Fruit fly (Drosophila melanogaster) whole organism, embryonic: Measurements from ENCODE around the gene CG7362.

Source experiments
- CG10274 ChIP-seq: fragments of 200-800 bp; sonication (Bioruptor generic); optimal IDR thresholded peaks from 3 replicates; lab custom pipeline; 2017; ENCODE audit warnings: missing biosample characterization, mild to moderate bottlenecking, missing genetic modification characterization
- CG12071 ChIP-seq: fragments of 200-800 bp; sonication (Bioruptor generic); optimal IDR thresholded peaks from 3 replicates; lab custom pipeline; 2018; ENCODE audit warnings: missing biosample characterization, mild to moderate bottlenecking, missing genetic modification characterization
- CG12769 ChIP-seq: fragments of 200-800 bp; sonication (Bioruptor generic); optimal IDR thresholded peaks from 2 replicates; lab custom pipeline; 2019; ENCODE audit warnings: missing biosample characterization, mild to moderate bottlenecking, missing genetic modification characterization, moderate library complexity
- CG13894 ChIP-seq: fragments of 200-800 bp; sonication (Bioruptor generic); optimal IDR thresholded peaks from 3 replicates; lab custom pipeline; 2018; ENCODE audit warnings: missing biosample characterization, mild to moderate bottlenecking, missing genetic modification characterization, moderate library complexity
- CG14014 ChIP-seq: fragments of 200-800 bp; sonication (Bioruptor generic); IDR thresholded peaks from 2 replicates; pipeline ENCODE4 v1.3.6; 2022; ENCODE audit warnings: missing biosample characterization, missing genetic modification characterization
- CG14667 ChIP-seq: fragments of 200-800 bp; sonication (Bioruptor generic); IDR thresholded peaks from 2 replicates; pipeline ENCODE4 v1.3.6; 2022; ENCODE audit warnings: missing biosample characterization, missing genetic modification characterization
- CG1603 ChIP-seq: fragments of 200-800 bp; sonication (Bioruptor generic); optimal IDR thresholded peaks from 2 replicates; lab custom pipeline; 2019; ENCODE audit warnings: missing biosample characterization, mild to moderate bottlenecking, missing genetic modification characterization, moderate library complexity
- CG17328 ChIP-seq: fragments of 200-800 bp; sonication (Bioruptor generic); IDR thresholded peaks from 2 replicates; pipeline ENCODE4 v1.3.6; 2022; ENCODE audit warnings: missing biosample characterization, missing genetic modification characterization
- CG17568 ChIP-seq: fragments of 200-800 bp; sonication (Bioruptor generic); optimal IDR thresholded peaks from 2 replicates; lab custom pipeline; 2018; ENCODE audit warnings: missing biosample characterization, mild to moderate bottlenecking, missing genetic modification characterization, moderate library complexity
- CG18764 ChIP-seq: fragments of 200-800 bp; sonication (Bioruptor generic); optimal IDR thresholded peaks from 3 replicates; lab custom pipeline; 2016; ENCODE audit warnings: missing biosample characterization, missing genetic modification characterization
- CG2129 ChIP-seq: fragments of 200-800 bp; sonication (Bioruptor generic); IDR thresholded peaks from 2 replicates; pipeline ENCODE4 v1.3.6; 2022; ENCODE audit warnings: missing biosample characterization, missing genetic modification characterization; ENCODE audit not compliant: partially characterized antibody
- CG2712 ChIP-seq: fragments of 200-800 bp; optimal IDR thresholded peaks from 3 replicates; lab custom pipeline; 2019; ENCODE audit warnings: missing biosample characterization, mild to moderate bottlenecking, missing genetic modification characterization, moderate library complexity
- CG3065 ChIP-seq: fragments of 200-800 bp; sonication (Bioruptor generic); optimal IDR thresholded peaks from 2 replicates; lab custom pipeline; 2016; ENCODE audit warnings: missing biosample characterization, missing genetic modification characterization
- CG32532 ChIP-seq: fragments of 200-800 bp; sonication (Bioruptor generic); IDR thresholded peaks from 2 replicates; pipeline ENCODE4 v1.3.6; 2022; ENCODE audit warnings: missing biosample characterization, missing genetic modification characterization
- CG3726 ChIP-seq: fragments of 200-800 bp; sonication (Bioruptor generic); IDR thresholded peaks from 3 replicates; pipeline ENCODE4, ENCODE4 v1.3.6; 2022; ENCODE audit warnings: missing biosample characterization, missing genetic modification characterization
- CG3847 ChIP-seq: fragments of 200-800 bp; sonication (Bioruptor generic); IDR thresholded peaks from 2 replicates; pipeline ENCODE4 v1.3.6; 2022; ENCODE audit warnings: missing biosample characterization, missing genetic modification characterization
- CG3995 ChIP-seq: fragments of 200-800 bp; sonication (Bioruptor generic); optimal IDR thresholded peaks from 3 replicates; lab custom pipeline; 2016; ENCODE audit warnings: missing biosample characterization, missing genetic modification characterization
- CG4282 ChIP-seq: fragments of 200-800 bp; sonication (Bioruptor generic); optimal IDR thresholded peaks from 2 replicates; lab custom pipeline; 2016; ENCODE audit warnings: missing biosample characterization, missing genetic modification characterization
- CG5245 ChIP-seq: fragments of 200-800 bp; sonication (Bioruptor generic); optimal IDR thresholded peaks from 3 replicates; lab custom pipeline; 2016; ENCODE audit warnings: missing biosample characterization, missing genetic modification characterization
- CG6765 ChIP-seq: fragments of 200-800 bp; sonication (Bioruptor generic); optimal IDR thresholded peaks from 3 replicates; lab custom pipeline; 2017; ENCODE audit warnings: missing biosample characterization, mild to moderate bottlenecking, missing genetic modification characterization
- CG7372 ChIP-seq: fragments of 200-800 bp; sonication (Bioruptor generic); IDR thresholded peaks from 2 replicates; pipeline ENCODE4 v1.3.6; 2022; ENCODE audit warnings: missing biosample characterization, missing genetic modification characterization
- CG7556 ChIP-seq: fragments of 200-800 bp; sonication (Bioruptor generic); optimal IDR thresholded peaks from 2 replicates; lab custom pipeline; 2017; ENCODE audit warnings: missing biosample characterization, mild to moderate bottlenecking, missing genetic modification characterization
- CG7928 ChIP-seq: fragments of 200-800 bp; sonication (Bioruptor generic); optimal IDR thresholded peaks from 2 replicates; lab custom pipeline; 2017; ENCODE audit warnings: missing biosample characterization, mild to moderate bottlenecking, missing genetic modification characterization
- CG8281 ChIP-seq: fragments of 200-800 bp; sonication (Bioruptor generic); optimal IDR thresholded peaks from 2 replicates; lab custom pipeline; 2018; ENCODE audit warnings: missing biosample characterization, mild to moderate bottlenecking, missing genetic modification characterization, moderate library complexity
- CG8765 ChIP-seq: fragments of 200-800 bp; sonication (Bioruptor generic); IDR thresholded peaks from 2 replicates; pipeline ENCODE4 v1.3.6; 2022; ENCODE audit warnings: missing biosample characterization, missing genetic modification characterization
- CG8924 ChIP-seq: fragments of 200-800 bp; optimal IDR thresholded peaks from 3 replicates; lab custom pipeline; 2019; ENCODE audit warnings: missing biosample characterization, mild to moderate bottlenecking, missing genetic modification characterization, moderate library complexity
- Dek ChIP-seq: fragments of 200-800 bp; sonication (Bioruptor generic); optimal IDR thresholded peaks from 3 replicates; lab custom pipeline; 2019; ENCODE audit warnings: missing biosample characterization, mild to moderate bottlenecking, missing genetic modification characterization, moderate library complexity
- Fer2 ChIP-seq: fragments of 200-800 bp; sonication (Bioruptor generic); optimal IDR thresholded peaks from 2 replicates; lab custom pipeline; 2018; ENCODE audit warnings: missing biosample characterization, mild to moderate bottlenecking, missing genetic modification characterization, moderate library complexity
- Lpt ChIP-seq: fragments of >200 bp; optimal IDR thresholded peaks from 2 replicates; lab custom pipeline; 2018; ENCODE audit warnings: missing biosample characterization, missing genetic modification characterization
- Stat92E ChIP-seq, 3 experiments: fragments of >200 bp in 2 of 3; fragments of 200-800 bp in 1 of 3; sonication (Bioruptor generic) in 1 of 3; optimal IDR thresholded peaks; 2 replicates each; lab custom pipeline; 2017 to 2019; ENCODE audit warnings: missing biosample characterization in 3 of 3, missing genetic modification characterization in 3 of 3, mild to moderate bottlenecking in 1 of 3, moderate library complexity in 1 of 3
- Taf1 ChIP-seq: fragments of 200-800 bp; sonication (Bioruptor generic); IDR thresholded peaks from 2 replicates; pipeline ENCODE4 v1.3.6; 2022; ENCODE audit warnings: missing biosample characterization, missing genetic modification characterization
- Vsx1 ChIP-seq: fragments of 200-800 bp; sonication (Bioruptor generic); optimal IDR thresholded peaks from 2 replicates; lab custom pipeline; 2017; ENCODE audit warnings: missing biosample characterization, mild to moderate bottlenecking, missing genetic modification characterization, missing genetic modification reagents
- Xbp1 ChIP-seq: fragments of 200-800 bp; sonication (Bioruptor generic); optimal IDR thresholded peaks from 3 replicates; lab custom pipeline; 2016; ENCODE audit warnings: missing biosample characterization, mild to moderate bottlenecking, missing genetic modification characterization
- al ChIP-seq: fragments of 200-800 bp; sonication (Bioruptor generic); IDR thresholded peaks from 2 replicates; pipeline ENCODE4 v1.3.6; 2022; ENCODE audit warnings: missing biosample characterization, missing genetic modification characterization
- bbx ChIP-seq: fragments of 200-800 bp; sonication (Bioruptor generic); IDR thresholded peaks from 2 replicates; pipeline ENCODE4 v1.3.6; 2022; ENCODE audit warnings: missing biosample characterization, missing genetic modification characterization; ENCODE audit not compliant: partially characterized antibody
- btn ChIP-seq: fragments of 200-800 bp; sonication (Bioruptor generic); optimal IDR thresholded peaks from 2 replicates; lab custom pipeline; 2016; ENCODE audit warnings: missing biosample characterization, missing genetic modification characterization
- cato ChIP-seq: fragments of 200-800 bp; sonication (Bioruptor generic); optimal IDR thresholded peaks from 2 replicates; lab custom pipeline; 2016; ENCODE audit warnings: missing biosample characterization, missing genetic modification characterization, borderline replicate concordance
- cwo ChIP-seq: fragments of 200-800 bp; sonication (Bioruptor generic); optimal IDR thresholded peaks from 3 replicates; lab custom pipeline; 2017; ENCODE audit warnings: missing biosample characterization, missing genetic modification characterization, mild to moderate bottlenecking, moderate library complexity, missing genetic modification reagents
- ftz-f1 ChIP-seq: fragments of 200-800 bp; sonication (Bioruptor generic); optimal IDR thresholded peaks from 2 replicates; lab custom pipeline; 2016; ENCODE audit warnings: missing biosample characterization, missing genetic modification characterization
- gfzf ChIP-seq: fragments of 200-800 bp; sonication (Bioruptor generic); optimal IDR thresholded peaks from 2 replicates; lab custom pipeline; 2016; ENCODE audit warnings: missing biosample characterization, mild to moderate bottlenecking, missing genetic modification characterization, moderate library complexity
- gro ChIP-seq: fragments of 200-800 bp; sonication (Bioruptor generic); optimal IDR thresholded peaks from 2 replicates; lab custom pipeline; 2016; ENCODE audit warnings: missing biosample characterization, missing genetic modification characterization
- h ChIP-seq: fragments of >200 bp; optimal IDR thresholded peaks from 2 replicates; lab custom pipeline; 2017
- lmd ChIP-seq: fragments of 200-800 bp; sonication (Bioruptor generic); IDR thresholded peaks from 2 replicates; pipeline ENCODE4 v1.3.6; 2022; ENCODE audit warnings: missing biosample characterization, missing genetic modification characterization
- pita ChIP-seq: fragments of 200-800 bp; sonication (Bioruptor generic); optimal IDR thresholded peaks from 2 replicates; lab custom pipeline; 2017; ENCODE audit warnings: missing biosample characterization, mild to moderate bottlenecking, missing genetic modification characterization
- ro ChIP-seq: fragments of 200-800 bp; sonication (Bioruptor generic); IDR thresholded peaks from 2 replicates; pipeline ENCODE4 v1.3.6; 2022; ENCODE audit warnings: missing biosample characterization, missing genetic modification characterization
- slbo ChIP-seq: fragments of 200-800 bp; sonication (Bioruptor generic); IDR thresholded peaks from 2 replicates; pipeline ENCODE4 v1.3.6; 2022; ENCODE audit warnings: missing biosample characterization, missing genetic modification characterization
- sob ChIP-seq: fragments of 200-800 bp; sonication (Bioruptor generic); IDR thresholded peaks from 2 replicates; pipeline ENCODE4 v1.3.6; 2022; ENCODE audit warnings: missing biosample characterization, missing genetic modification characterization
- sr ChIP-seq: fragments of 200-800 bp; sonication (Bioruptor generic); IDR thresholded peaks from 3 replicates; pipeline ENCODE4 v1.3.6; 2022; ENCODE audit warnings: missing biosample characterization, missing genetic modification characterization
- vfl ChIP-seq: fragments of 200-800 bp; sonication (Bioruptor generic); optimal IDR thresholded peaks from 2 replicates; lab custom pipeline; 2016; ENCODE audit warnings: missing biosample characterization, missing genetic modification characterization
- wek ChIP-seq: fragments of 200-800 bp; sonication (Bioruptor generic); optimal IDR thresholded peaks from 3 replicates; lab custom pipeline; 2018; ENCODE audit warnings: missing biosample characterization, mild to moderate bottlenecking, missing genetic modification characterization, moderate library complexity
- zf30C ChIP-seq: fragments of 200-800 bp; sonication (Bioruptor generic); optimal IDR thresholded peaks from 3 replicates; lab custom pipeline; 2018; ENCODE audit warnings: missing biosample characterization, mild to moderate bottlenecking, missing genetic modification characterization

Gene CG7362

DNA sequence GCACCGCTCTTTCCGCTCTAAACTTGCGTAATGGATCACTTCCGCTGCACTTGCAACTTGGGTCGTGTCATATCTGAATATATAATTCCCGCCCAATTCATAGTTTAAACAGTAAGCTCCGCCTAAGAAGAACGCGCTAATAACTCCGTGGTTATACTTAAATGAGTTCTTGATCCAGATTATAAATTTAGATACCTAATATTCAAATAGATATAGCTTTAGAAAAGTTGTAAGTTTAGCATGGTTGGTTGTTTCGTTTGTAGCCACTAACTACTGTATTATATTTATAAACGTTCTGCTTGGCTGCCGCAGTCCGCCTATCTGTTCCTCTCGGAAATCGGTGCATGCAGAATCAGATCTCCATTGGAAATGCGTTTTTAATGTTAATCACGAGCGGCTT, 11.3 kb downstream of the CG7362 start:
- TF ChIP-seq bbx (GFP tag; lab: Robert Waterston, UW) (no peak), vfl (GFP tag; lab: Kevin White, UChicago) (no peak), CG13894 (no peak), al (GFP tag; lab: Robert Waterston, UW) (no peak), CG1603 (peak; percentile 73), ftz-f1 (no peak), Xbp1 (peak; percentile 58), CG3065 (GFP tag; lab: Kevin White, UChicago) (no peak), cato (GFP tag; lab: Kevin White, UChicago) (peak; percentile 4), CG3995 (GFP tag; lab: Kevin White, UChicago) (no peak), CG5245 (GFP tag; lab: Kevin White, UChicago) (no peak), CG3726 (0 out of 3 replicates have a peak, but pooled peaks have one; percentile 51), pita (GFP tag; lab: Kevin White, UChicago) (no peak), CG32532 (no peak; the same call in 1 of the 2 replicates), CG8924 (tag; lab: Kevin White, UChicago) (peak; percentile 22), CG10274 (GFP tag; lab: Kevin White, UChicago) (no peak), slbo (peak; percentile 49), h (lab: Kevin White, UChicago) (no peak), Lpt (GFP tag; lab: Kevin White, UChicago) (no peak), CG12769 (tag; lab: Kevin White, UChicago) (no peak), CG8281 (tag; lab: Kevin White, UChicago) (no peak), CG2129 (GFP tag; lab: Robert Waterston, UW) (no peak), Vsx1 (GFP tag; lab: Kevin White, UChicago) (no peak), gfzf (GFP tag; lab: Kevin White, UChicago) (no peak), CG7928 (GFP tag; lab: Kevin White, UChicago) (no peak), lmd (GFP tag; lab: Robert Waterston, UW) (peak; percentile 68), CG6765 (no peak), Stat92E (GFP tag; optimal IDR thresholded peaks at IDR 0.05; lab: Kevin White, UChicago) (no peak), CG2712 (tag; lab: Kevin White, UChicago) (peak; percentile 76), gro (GFP tag; lab: Kevin White, UChicago) (no peak), CG4282 (no peak), CG18764 (GFP tag; lab: Kevin White, UChicago) (no peak), sr (GFP tag; lab: Robert Waterston, UW) (no peak), zf30C (GFP tag; lab: Kevin White, UChicago) (no peak), CG17328 (GFP tag; lab: Robert Waterston, UW) (peak; percentile 77), CG14014 (peak; percentile 50; the same call in 1 of the 2 replicates), CG7372 (GFP tag; lab: Robert Waterston, UW) (peak; percentile 44; the same call in 1 of the 2 replicates), cwo (GFP tag; lab: Kevin White, UChicago) (no peak), Fer2 (tag; lab: Kevin White, UChicago) (no peak), sob (GFP tag; lab: Robert Waterston, UW) (peak; percentile 52; the same call in 1 of the 2 replicates), CG8765 (GFP tag; lab: Robert Waterston, UW) (peak; percentile 30; the same call in 1 of the 2 replicates), Taf1 (GFP tag; lab: Robert Waterston, UW) (no peak), CG12071 (GFP tag; lab: Kevin White, UChicago) (no peak), CG17568 (peak; percentile 34), btn (GFP tag; lab: Kevin White, UChicago) (no peak), CG7556 (GFP tag; lab: Kevin White, UChicago) (peak; percentile 12), CG14667 (GFP tag; lab: Robert Waterston, UW) (no peak), wek (GFP tag; lab: Kevin White, UChicago) (no peak), Dek (tag; lab: Kevin White, UChicago) (no peak), CG3847 (GFP tag; lab: Robert Waterston, UW) (0 out of 2 replicates have a peak, but pooled peaks have one; percentile 32), ro (GFP tag; lab: Robert Waterston, UW) (0 out of 2 replicates have a peak, but pooled peaks have one; percentile 21)
